Worm (Caenorhabditis elegans) whole organism, young adult: Measurements from ENCODE around the gene ajm-1.

Experiments used
- B0261.1 ChIP-seq: sonication (generic microtip); optimal IDR thresholded peaks from 2 replicates; lab custom pipeline; 2016; ENCODE audit warnings: mild to moderate bottlenecking, missing genetic modification characterization, moderate library complexity, missing compliant biosample characterization
- C17E4.6 ChIP-seq: fragments of 200-800 bp; sonication (Bioruptor generic); IDR thresholded peaks from 2 replicates; pipeline ENCODE4 v1.3.6; 2022; ENCODE audit warnings: missing genetic modification reagents, missing genetic modification characterization, missing compliant biosample characterization
- F22D6.2 ChIP-seq: sonication (generic microtip); optimal IDR thresholded peaks from 2 replicates; lab custom pipeline; 2016; ENCODE audit warnings: mild to moderate bottlenecking, missing genetic modification characterization, missing compliant biosample characterization
- F33H1.4 ChIP-seq: fragments of 200-800 bp; sonication (Bioruptor generic); IDR thresholded peaks from 2 replicates; pipeline ENCODE4 v1.3.6; 2022; ENCODE audit warnings: missing genetic modification reagents, missing genetic modification characterization, missing compliant biosample characterization
- F37B4.10 ChIP-seq: fragments of 200-800 bp; sonication (Bioruptor generic); IDR thresholded peaks from 2 replicates; pipeline ENCODE4 v1.3.6; 2022; ENCODE audit warnings: missing genetic modification characterization, missing compliant biosample characterization
- F49E8.2 ChIP-seq: sonication (generic microtip); optimal IDR thresholded peaks from 3 replicates; lab custom pipeline; 2017; ENCODE audit warnings: missing genetic modification characterization, mild to moderate bottlenecking, missing compliant biosample characterization, antibody characterized with exemption, moderate library complexity; ENCODE audit not compliant: insufficient read depth
- F57A8.1 ChIP-seq: fragments of 200-800 bp; sonication (Bioruptor generic); optimal IDR thresholded peaks from 2 replicates; lab custom pipeline; 2018; ENCODE audit warnings: mild to moderate bottlenecking, missing genetic modification characterization, moderate library complexity, missing compliant biosample characterization
- K11D2.4 ChIP-seq: fragments of 200-800 bp; sonication (Bioruptor generic); IDR thresholded peaks from 2 replicates; pipeline ENCODE4 v1.3.6; 2022; ENCODE audit warnings: missing genetic modification reagents, missing genetic modification characterization, missing compliant biosample characterization
- T07F8.4 ChIP-seq: sonication (generic microtip); optimal IDR thresholded peaks from 2 replicates; lab custom pipeline; 2016; ENCODE audit warnings: mild to moderate bottlenecking, missing genetic modification characterization, moderate library complexity, missing compliant biosample characterization
- T26A5.8 ChIP-seq: sonication (generic microtip); optimal IDR thresholded peaks from 2 replicates; lab custom pipeline; 2016; ENCODE audit warnings: missing genetic modification characterization, missing compliant biosample characterization
- atf-7 ChIP-seq: sonication (generic microtip); optimal IDR thresholded peaks from 2 replicates; lab custom pipeline; 2017; ENCODE audit warnings: mild to moderate bottlenecking, missing genetic modification characterization, missing compliant biosample characterization
- attf-5 ChIP-seq: fragments of 200-800 bp; sonication (Bioruptor generic); optimal IDR thresholded peaks from 2 replicates; lab custom pipeline; 2018; ENCODE audit warnings: mild to moderate bottlenecking, missing genetic modification characterization, missing compliant biosample characterization
- cebp-1 ChIP-seq, 2 experiments: fragments of 200-800 bp in 1 of 2; sonication (Bioruptor generic) in 1 of 2; sonication (generic microtip) in 1 of 2; IDR thresholded peaks in 1 of 2; optimal IDR thresholded peaks in 1 of 2; 2 replicates each; pipeline versions ENCODE4 v1.3.6 to Lab custom; 2017 to 2022; ENCODE audit warnings: missing compliant biosample characterization in 2 of 2, missing genetic modification characterization in 2 of 2, mild to moderate bottlenecking in 1 of 2, missing genetic modification reagents in 1 of 2, moderate library complexity in 1 of 2
- cebp-2 ChIP-seq: fragments of 200-800 bp; sonication (Bioruptor generic); IDR thresholded peaks from 2 replicates; pipeline ENCODE4 v1.3.6; 2022; ENCODE audit warnings: missing genetic modification characterization, missing compliant biosample characterization
- ceh-40 ChIP-seq: fragments of 200-800 bp; sonication (Bioruptor generic); IDR thresholded peaks from 2 replicates; pipeline ENCODE4 v1.3.6; 2022; ENCODE audit warnings: missing genetic modification characterization, missing compliant biosample characterization
- chd-7 ChIP-seq: sonication (generic microtip); optimal IDR thresholded peaks from 2 replicates; lab custom pipeline; 2016; ENCODE audit warnings: mild to moderate bottlenecking, missing genetic modification characterization, moderate library complexity, missing compliant biosample characterization
- dox-1 ChIP-seq: fragments of 200-800 bp; sonication (Bioruptor generic); IDR thresholded peaks from 2 replicates; pipeline ENCODE4 v1.3.6; 2022; ENCODE audit warnings: missing genetic modification reagents, missing genetic modification characterization, missing compliant biosample characterization
- dpff-1 ChIP-seq: sonication (generic microtip); optimal IDR thresholded peaks from 2 replicates; lab custom pipeline; 2017; ENCODE audit warnings: mild to moderate bottlenecking, missing genetic modification characterization, missing compliant biosample characterization
- dpl-1 ChIP-seq: fragments of 150-350 bp; optimal IDR thresholded peaks from 2 replicates; lab custom pipeline; 2014; ENCODE audit warnings: missing biosample characterization, missing genetic modification reagents, missing genetic modification characterization
- efl-1 ChIP-seq: fragments of 150-350 bp; optimal IDR thresholded peaks from 2 replicates; lab custom pipeline; 2014; ENCODE audit warnings: missing biosample characterization, missing genetic modification reagents, missing genetic modification characterization
- egl-18 ChIP-seq: fragments of 200-800 bp; sonication (Bioruptor generic); IDR thresholded peaks from 2 replicates; pipeline ENCODE4 v1.3.6; 2022; ENCODE audit warnings: missing genetic modification reagents, missing genetic modification characterization, missing compliant biosample characterization
- ets-4 ChIP-seq: fragments of 200-800 bp; sonication (Bioruptor generic); optimal IDR thresholded peaks from 2 replicates; lab custom pipeline; 2018; ENCODE audit warnings: mild to moderate bottlenecking, missing genetic modification characterization, missing compliant biosample characterization
- hlh-12 ChIP-seq: sonication (generic microtip); optimal IDR thresholded peaks from 2 replicates; lab custom pipeline; 2016; ENCODE audit warnings: missing genetic modification characterization, missing compliant biosample characterization
- hmg-1.2 ChIP-seq: fragments of 200-800 bp; sonication (Bioruptor generic); IDR thresholded peaks from 2 replicates; pipeline ENCODE4 v1.3.6; 2022; ENCODE audit warnings: missing genetic modification reagents, missing genetic modification characterization, missing compliant biosample characterization
- hrde-1 ChIP-seq: sonication (generic microtip); optimal IDR thresholded peaks from 2 replicates; lab custom pipeline; 2016; ENCODE audit warnings: missing genetic modification characterization, mild to moderate bottlenecking, missing compliant biosample characterization, moderate library complexity, missing genotype, missing genetic modification reagents, borderline replicate concordance
- let-526 ChIP-seq: fragments of 200-800 bp; sonication (Bioruptor generic); IDR thresholded peaks from 2 replicates; pipeline ENCODE4 v1.3.6; 2022; ENCODE audit warnings: missing genetic modification reagents, missing genetic modification characterization, missing compliant biosample characterization
- let-607 ChIP-seq, 2 experiments: fragments of 200-800 bp in 1 of 2; sonication (Bioruptor generic) in 1 of 2; sonication (generic microtip) in 1 of 2; optimal IDR thresholded peaks; 2 replicates each; lab custom pipeline; 2016 to 2018; ENCODE audit warnings: mild to moderate bottlenecking in 2 of 2, missing compliant biosample characterization in 2 of 2, missing genetic modification characterization in 2 of 2, moderate library complexity in 2 of 2, missing genotype in 1 of 2
- lin-26 ChIP-seq: fragments of 200-800 bp; sonication (Bioruptor generic); IDR thresholded peaks from 2 replicates; pipeline ENCODE4 v1.3.6; 2022; ENCODE audit warnings: missing genetic modification reagents, missing genetic modification characterization, missing compliant biosample characterization
- lin-35 ChIP-seq, 3 experiments: fragments of 150-350 bp in 2 of 3; sonication (generic microtip) in 1 of 3; optimal IDR thresholded peaks; 2 replicates each; lab custom pipeline; 2014 to 2018; ENCODE audit warnings: missing biosample characterization in 3 of 3, missing genetic modification characterization in 3 of 3, missing genetic modification reagents in 3 of 3
- lsy-27 ChIP-seq: sonication (generic microtip); optimal IDR thresholded peaks from 2 replicates; lab custom pipeline; 2017; ENCODE audit warnings: missing genetic modification characterization, mild to moderate bottlenecking, missing compliant biosample characterization, antibody characterized with exemption, missing genotype, borderline replicate concordance; ENCODE audit not compliant: insufficient read depth
- madf-10 ChIP-seq: sonication (generic microtip); optimal IDR thresholded peaks from 2 replicates; lab custom pipeline; 2016; ENCODE audit warnings: mild to moderate bottlenecking, missing genetic modification characterization, missing compliant biosample characterization
- madf-3 ChIP-seq: fragments of 200-800 bp; sonication (Bioruptor generic); IDR thresholded peaks from 2 replicates; pipeline ENCODE4 v1.3.6; 2022; ENCODE audit warnings: missing genetic modification reagents, missing genetic modification characterization, missing compliant biosample characterization
- madf-8 ChIP-seq: fragments of 200-800 bp; sonication (Bioruptor generic); conservative IDR thresholded peaks from 2 replicates; pipeline ENCODE4 v1.3.6; 2022; ENCODE audit warnings: missing genetic modification reagents, missing genetic modification characterization, missing compliant biosample characterization
- mcd-1 ChIP-seq: fragments of 200-800 bp; sonication (Bioruptor generic); IDR thresholded peaks from 2 replicates; pipeline ENCODE4 v1.3.6; 2022; ENCODE audit warnings: missing genetic modification reagents, missing genetic modification characterization, missing compliant biosample characterization
- mel-28 ChIP-seq: sonication (generic microtip); optimal IDR thresholded peaks from 2 replicates; lab custom pipeline; 2016; ENCODE audit warnings: borderline replicate concordance, mild to moderate bottlenecking, missing genetic modification characterization, missing compliant biosample characterization
- mxl-1 ChIP-seq: sonication (generic microtip); optimal IDR thresholded peaks from 2 replicates; lab custom pipeline; 2016; ENCODE audit warnings: missing genetic modification characterization, missing compliant biosample characterization
- nfya-1 ChIP-seq: sonication (generic microtip); optimal IDR thresholded peaks from 2 replicates; lab custom pipeline; 2017; ENCODE audit warnings: antibody characterized with exemption, missing compliant biosample characterization, missing genetic modification characterization, borderline replicate concordance; ENCODE audit not compliant: insufficient read depth
- nfyb-1 ChIP-seq: fragments of 200-800 bp; sonication (Bioruptor generic); IDR thresholded peaks from 2 replicates; pipeline ENCODE4 v1.3.6; 2022; ENCODE audit warnings: missing genetic modification reagents, missing genetic modification characterization, missing compliant biosample characterization
- pha-4 ChIP-seq: fragments of 150-350 bp; sonication (generic microtip); optimal IDR thresholded peaks from 2 replicates; lab custom pipeline; 2014; ENCODE audit warnings: missing biosample characterization, missing genetic modification reagents, missing genetic modification characterization
- repo-1 ChIP-seq: sonication (generic microtip); optimal IDR thresholded peaks from 2 replicates; lab custom pipeline; 2017; ENCODE audit warnings: mild to moderate bottlenecking, missing genetic modification characterization, missing compliant biosample characterization
- sdz-38 ChIP-seq: sonication (generic microtip); optimal IDR thresholded peaks from 2 replicates; lab custom pipeline; 2016; ENCODE audit warnings: missing genotype, missing genetic modification characterization, missing compliant biosample characterization
- snpc-4 ChIP-seq, 5 experiments: fragments of 150-350 bp in 1 of 5; sonication (generic microtip) in 4 of 5; optimal IDR thresholded peaks; 2 replicates each; lab custom pipeline; 2014 to 2018; ENCODE audit warnings: missing genetic modification characterization in 5 of 5, missing biosample characterization in 3 of 5, antibody characterized with exemption in 2 of 5, mild to moderate bottlenecking in 2 of 5, missing compliant biosample characterization in 2 of 5, missing genotype in 2 of 5, moderate library complexity in 2 of 5, missing genetic modification reagents in 1 of 5
- unc-130 ChIP-seq: sonication (generic microtip); optimal IDR thresholded peaks from 2 replicates; lab custom pipeline; 2016; ENCODE audit warnings: missing genetic modification reagents, missing genetic modification characterization, missing compliant biosample characterization
- zfh-2 ChIP-seq: fragments of 200-800 bp; sonication (Bioruptor generic); conservative IDR thresholded peaks from 2 replicates; pipeline ENCODE4 v1.3.6; 2022; ENCODE audit warnings: missing genetic modification reagents, missing genetic modification characterization, missing compliant biosample characterization
- zim-3 ChIP-seq: sonication (generic microtip); optimal IDR thresholded peaks from 2 replicates; lab custom pipeline; 2017; ENCODE audit warnings: mild to moderate bottlenecking, missing genetic modification characterization, moderate library complexity, missing compliant biosample characterization
- ztf-18 ChIP-seq: sonication (generic microtip); optimal IDR thresholded peaks from 2 replicates; lab custom pipeline; 2016; ENCODE audit warnings: missing genotype, mild to moderate bottlenecking, missing genetic modification characterization, missing compliant biosample characterization
- ztf-3 ChIP-seq: fragments of 200-800 bp; sonication (Bioruptor generic); optimal IDR thresholded peaks from 2 replicates; lab custom pipeline; 2018; ENCODE audit warnings: mild to moderate bottlenecking, missing genetic modification characterization, missing compliant biosample characterization

ajm-1 gene

ce11 chrX:9091380-9091779 lies 8.6 kb downstream of the ajm-1 start (continued):
- TF ChIP-seq egl-18 (GFP tag; lab: Robert Waterston, UW) (no peak), cebp-2 (GFP tag; lab: Robert Waterston, UW) (peak; percentile 86; the same call in 1 of the 2 replicates), F22D6.2 (tag; lab: Kevin White, UChicago) (peak; percentile 10), K11D2.4 (GFP tag; lab: Robert Waterston, UW) (peak; percentile 70; the same call in 1 of the 2 replicates), lsy-27 (tag; lab: Kevin White, UChicago) (peak; percentile 29), lin-26 (GFP tag; lab: Robert Waterston, UW) (peak; percentile 93), lin-35 (GFP tag; optimal IDR thresholded peaks at IDR 0.05; lab: Kevin White, UChicago) (peak in 1 of 3 experiments; percentile 68), pha-4 (tag; lab: Kevin White, UChicago) (no peak), ets-4 (peak; percentile 85), snpc-4 (GFP tag; optimal IDR thresholded peaks at IDR 0.05; lab: Kevin White, UChicago) (peak; percentile 32), snpc-4 (tag; optimal IDR thresholded peaks at IDR 0.05; lab: Kevin White, UChicago) (peak in 3 of 4 experiments; percentile 33 to 77 (median 46)), T07F8.4 (tag; lab: Kevin White, UChicago) (peak; percentile 71), dpff-1 (tag; lab: Kevin White, UChicago) (peak; percentile 60), hrde-1 (peak; percentile 54), sdz-38 (tag; lab: Kevin White, UChicago) (peak; percentile 17), unc-130 (GFP tag; lab: Kevin White, UChicago) (no peak), mcd-1 (peak; percentile 61), dpl-1 (GFP tag; lab: Kevin White, UChicago) (no peak), dox-1 (GFP tag; lab: Robert Waterston, UW) (peak; percentile 66), attf-5 (GFP tag; lab: Kevin White, UChicago) (peak; percentile 42), ztf-3 (GFP tag; lab: Kevin White, UChicago) (no peak), let-607 (tag; optimal IDR thresholded peaks at IDR 0.05; lab: Kevin White, UChicago) (peak; percentile 34 to 71), hlh-12 (tag; lab: Kevin White, UChicago) (peak; percentile 16), F37B4.10 (GFP tag; lab: Robert Waterston, UW) (no peak), repo-1 (tag; lab: Kevin White, UChicago) (peak; percentile 59), nfyb-1 (GFP tag; lab: Robert Waterston, UW) (peak; percentile 91), ztf-18 (tag; lab: Kevin White, UChicago) (peak; percentile 66), mxl-1 (tag; lab: Kevin White, UChicago) (peak; percentile 79), mel-28 (tag; lab: Kevin White, UChicago) (no peak), B0261.1 (tag; lab: Kevin White, UChicago) (peak; percentile 84), C17E4.6 (GFP tag; lab: Robert Waterston, UW) (no peak), cebp-1 (GFP tag; IDR thresholded peaks at IDR 0.05; lab: Robert Waterston, UW) (no peak), cebp-1 (tag; optimal IDR thresholded peaks at IDR 0.05; lab: Kevin White, UChicago) (peak; percentile 68), F57A8.1 (GFP tag; lab: Kevin White, UChicago) (no peak), T26A5.8 (peak; percentile 9), madf-8 (GFP tag; lab: Robert Waterston, UW) (no peak), hmg-1.2 (peak; percentile 75), zim-3 (tag; lab: Kevin White, UChicago) (peak; percentile 76), F49E8.2 (tag; lab: Kevin White, UChicago) (no peak), F33H1.4 (no peak), chd-7 (tag; lab: Kevin White, UChicago) (peak; percentile 55), zfh-2 (GFP tag; lab: Robert Waterston, UW) (no peak), madf-10 (tag; lab: Kevin White, UChicago) (peak; percentile 83), let-526 (GFP tag; lab: Robert Waterston, UW) (peak; percentile 70; the same call in 1 of the 2 replicates), ceh-40 (GFP tag; lab: Robert Waterston, UW) (peak; percentile 75; the same call in 1 of the 2 replicates), atf-7 (tag; lab: Kevin White, UChicago) (peak; percentile 57), efl-1 (GFP tag; lab: Kevin White, UChicago) (no peak), nfya-1 (tag; lab: Kevin White, UChicago) (no peak), madf-3 (GFP tag; lab: Robert Waterston, UW) (peak; percentile 64; the same call in 1 of the 2 replicates)
